Worm (Caenorhabditis elegans): ENCODE data around the gene W02H5.8.

W02H5.8 gene

DNA sequence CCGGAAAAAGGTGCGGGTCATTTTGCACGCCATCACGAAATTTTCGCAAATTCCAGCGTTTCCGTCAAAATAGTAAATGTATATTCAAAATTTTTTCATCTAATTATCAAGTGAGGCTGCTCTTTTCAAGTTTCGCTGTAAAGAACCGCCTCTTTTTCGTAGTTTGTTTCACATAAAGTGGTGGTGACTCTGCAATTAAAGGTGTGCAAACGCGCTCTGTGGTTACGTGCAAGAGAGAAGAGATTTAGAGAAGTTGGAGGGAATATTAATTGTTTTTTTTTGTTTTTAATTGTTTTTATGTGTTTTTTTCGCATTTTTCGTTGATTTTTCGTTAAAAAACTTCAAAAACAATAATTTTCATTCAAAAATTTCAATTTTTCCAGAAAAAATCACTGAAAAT lies 20.1 kb upstream of the W02H5.8 start, which contains the start of gene W02G9.3 (continued):
- TF ChIP-seq ces-1 (GFP tag; optimal IDR thresholded peaks at IDR 0.05), result no peak
- no peak for TF ChIP-seq grh-1 (GFP tag; IDR thresholded peaks at IDR 0.05)
- no peak for TF ChIP-seq sptf-1 (tag; optimal IDR thresholded peaks at IDR 0.05)
- TF ChIP-seq zip-4 (GFP tag; optimal IDR thresholded peaks at IDR 0.05), result no peak
- no peak for TF ChIP-seq unc-30 (tag; optimal IDR thresholded peaks at IDR 0.05)
- peak; percentile 85 for TF ChIP-seq nhr-47 (tag; optimal IDR thresholded peaks at IDR 0.05)
- peak; percentile 17 for TF ChIP-seq egl-13 (tag; optimal IDR thresholded peaks at IDR 0.05)
- peak; percentile 43 for TF ChIP-seq ama-1 (optimal IDR thresholded peaks at IDR 0.05)
- no peak for TF ChIP-seq hlh-17 (GFP tag; optimal IDR thresholded peaks at IDR 0.05; ENCODE audit: borderline replicate concordance)
- TF ChIP-seq zag-1 (tag; optimal IDR thresholded peaks at IDR 0.05), result no peak
- TF ChIP-seq snu-23 (GFP tag; optimal IDR thresholded peaks at IDR 0.05), result peak; percentile 89
- TF ChIP-seq xbp-1 (tag; optimal IDR thresholded peaks at IDR 0.05), result peak; percentile 78
- TF ChIP-seq ceh-88 (GFP tag; IDR thresholded peaks at IDR 0.05), result no peak
- TF ChIP-seq nhr-71 (tag; optimal IDR thresholded peaks at IDR 0.05), result peak; percentile 92
- TF ChIP-seq nhr-20 (tag; optimal IDR thresholded peaks at IDR 0.05), result peak; percentile 76
- peak; percentile 78 for TF ChIP-seq lin-15B (tag; optimal IDR thresholded peaks at IDR 0.05)
- peak; percentile 66 to 89 (median 81) for TF ChIP-seq ceh-82 (tag; optimal IDR thresholded peaks at IDR 0.05)
- no peak for TF ChIP-seq efl-3 (GFP tag; optimal IDR thresholded peaks at IDR 0.05)
- peak; percentile 78 for TF ChIP-seq nhr-90 (tag; optimal IDR thresholded peaks at IDR 0.05; ENCODE audit: poor library complexity)
- TF ChIP-seq fkh-8 (tag; optimal IDR thresholded peaks at IDR 0.05), result peak; percentile 83
- TF ChIP-seq F16B12.6 (tag; optimal IDR thresholded peaks at IDR 0.05), result peak; percentile 45
- TF ChIP-seq sox-4 (tag; optimal IDR thresholded peaks at IDR 0.05), result peak; percentile 56
- no peak for TF ChIP-seq lir-3 (tag; optimal IDR thresholded peaks at IDR 0.05; ENCODE audit: poor library complexity)
- TF ChIP-seq nhr-12 (tag; optimal IDR thresholded peaks at IDR 0.05), result no peak
- peak; percentile 31 for TF ChIP-seq fkh-4 (tag; optimal IDR thresholded peaks at IDR 0.05; ENCODE audit: borderline replicate concordance)
- peak; percentile 63 for TF ChIP-seq aly-2 (tag; optimal IDR thresholded peaks at IDR 0.05)
- TF ChIP-seq fkh-10 (GFP tag; optimal IDR thresholded peaks at IDR 0.05), result peak; percentile 49
- peak; percentile 17 for TF ChIP-seq snpc-4 (tag; optimal IDR thresholded peaks at IDR 0.05)
- peak in 1 of 2 experiments; percentile 61 for TF ChIP-seq mdl-1 (tag; optimal IDR thresholded peaks at IDR 0.05)
- no peak for TF ChIP-seq unc-98 (GFP tag; IDR thresholded peaks at IDR 0.05)
- TF ChIP-seq blmp-1 (tag; optimal IDR thresholded peaks at IDR 0.05), result peak; percentile 80
- no peak for TF ChIP-seq C34B4.2 (tag; optimal IDR thresholded peaks at IDR 0.05)
- TF ChIP-seq pax-3 (tag; optimal IDR thresholded peaks at IDR 0.05), result peak; percentile 74
- TF ChIP-seq lin-35 (GFP tag; optimal IDR thresholded peaks at IDR 0.05), result peak; percentile 87 to 95
- peak in 1 of 2 experiments; percentile 40 for TF ChIP-seq ztf-11 (tag; optimal IDR thresholded peaks at IDR 0.05)
- no peak for TF ChIP-seq hpl-2 (GFP tag; optimal IDR thresholded peaks at IDR 0.05)

DNA sequence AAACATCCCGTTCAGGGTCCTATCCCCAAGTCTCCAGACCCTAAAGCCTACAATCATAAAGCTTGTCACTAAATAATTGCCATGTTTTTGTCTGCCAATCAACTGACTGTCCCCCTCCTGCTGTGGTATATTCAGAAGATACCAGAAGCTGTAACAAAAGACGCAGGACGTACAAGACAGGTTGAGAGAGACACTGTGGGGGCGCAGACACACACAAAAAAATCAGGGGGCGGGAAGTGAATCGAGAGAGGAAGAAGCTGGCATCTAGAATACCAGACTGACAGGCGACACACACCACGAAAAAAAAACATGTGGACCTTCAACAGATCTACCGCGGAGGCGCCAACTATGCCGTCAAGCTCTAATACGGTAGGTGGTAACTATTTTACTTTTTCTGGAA lies 18.7 kb upstream of the W02H5.8 start, which contains the start of gene kel-8:
TSS of gene kel-8 (plus strand) at position 301 of the 400 bp plus-strand sequence.
- TF ChIP-seq efl-1 (optimal IDR thresholded peaks at IDR 0.05) (no peak), efl-1 (GFP tag; optimal IDR thresholded peaks at IDR 0.05 in 1 of 2) (peak in 1 of 2 experiments; percentile 50), vab-15 (tag; optimal IDR thresholded peaks at IDR 0.05) (no peak)

DNA sequence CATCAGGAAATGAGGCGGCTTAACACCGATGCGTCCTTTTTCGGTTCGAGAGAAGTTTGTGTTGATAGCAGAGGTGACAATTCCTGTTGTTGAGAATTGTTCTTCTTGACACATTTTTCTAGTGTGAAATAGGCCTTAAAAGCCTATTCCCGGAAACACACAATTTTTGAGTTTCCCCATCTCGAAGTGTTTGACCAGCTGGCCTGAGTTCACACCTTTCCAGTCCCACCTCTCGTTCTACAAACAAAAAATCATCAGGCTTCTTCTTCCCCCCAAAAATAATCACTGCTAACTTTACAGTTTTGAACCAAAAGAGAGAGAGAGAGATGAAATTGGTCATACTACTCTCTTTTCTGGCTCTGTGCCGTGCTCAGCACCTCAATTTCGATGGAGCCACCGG lies 14.1 kb upstream of the W02H5.8 start, which contains the start of gene W02G9.4:
TSS of gene W02G9.4 (plus strand) at position 301 of the 400 bp plus-strand sequence.
- TF ChIP-seq sox-4 (tag; optimal IDR thresholded peaks at IDR 0.05) (no peak), ztf-4 (tag; optimal IDR thresholded peaks at IDR 0.05) (no peak), snu-23 (GFP tag; optimal IDR thresholded peaks at IDR 0.05) (no peak), zag-1 (tag; optimal IDR thresholded peaks at IDR 0.05) (no peak)
